Fruit fly (Drosophila melanogaster): ENCODE measurements around the gene eIF1A.

The eIF1A gene

DNA sequence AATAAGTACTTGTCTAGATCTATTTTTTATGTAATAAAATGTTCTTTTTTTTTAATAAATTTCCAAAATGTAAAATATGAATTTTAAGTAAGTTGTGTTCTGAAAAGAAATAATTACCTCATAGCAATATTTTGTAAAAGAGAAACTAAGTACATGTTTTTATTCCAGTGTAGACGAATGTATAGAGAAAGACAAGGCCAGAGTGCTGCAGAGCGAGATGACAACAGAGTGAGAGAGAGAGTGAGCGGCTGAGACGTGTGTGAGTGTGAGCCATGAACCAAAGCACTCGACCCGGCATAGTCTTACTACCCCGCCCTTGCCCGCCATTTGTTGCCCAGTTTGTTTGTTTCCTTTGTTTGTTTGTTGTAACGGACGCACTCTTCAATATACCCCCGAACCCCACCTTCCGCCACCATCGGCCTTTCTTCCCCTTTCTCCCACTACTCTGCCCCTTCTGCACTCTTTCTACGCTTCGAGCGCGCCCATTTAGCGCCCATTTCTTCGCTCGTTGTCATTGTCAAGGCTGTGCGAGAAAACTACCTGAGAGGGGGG is 37.0 kb downstream of the eIF1A start (continued):
- TF ChIP-seq rib (GFP tag; IDR thresholded peaks at IDR 0.05) (peak; percentile 88), Sin3A (optimal IDR thresholded peaks at IDR 0.05) (no peak), CG12219 (GFP tag; optimal IDR thresholded peaks at IDR 0.05) (peak; percentile 43), dati (GFP tag; IDR thresholded peaks at IDR 0.05) (0 out of 2 replicates have a peak, but pooled peaks have one; percentile 36), CG9609 (GFP tag; optimal IDR thresholded peaks at IDR 0.05) (peak; percentile 27), sr (GFP tag; IDR thresholded peaks at IDR 0.05) (peak; percentile 30; the same call in 1 of the 3 replicates), bab2 (GFP tag; optimal IDR thresholded peaks at IDR 0.05) (peak; percentile 33), row (GFP tag; IDR thresholded peaks at IDR 0.05) (peak; percentile 57; the same call in 2 of the 3 replicates), CG10274 (GFP tag; optimal IDR thresholded peaks at IDR 0.05) (peak; percentile 11), CG11504 (tag; optimal IDR thresholded peaks at IDR 0.05) (peak; percentile 77), vvl (GFP tag; IDR thresholded peaks at IDR 0.05) (peak; percentile 81), chinmo (GFP tag; IDR thresholded peaks at IDR 0.05; ENCODE audit: partially characterized antibody) (peak; percentile 78; the same call in 2 of the 4 replicates), Dref (GFP tag; IDR thresholded peaks at IDR 0.05) (no peak), zfh1 (GFP tag; IDR thresholded peaks at IDR 0.05) (peak; percentile 80), jing (GFP tag; optimal IDR thresholded peaks at IDR 0.05) (no peak), CG14710 (tag; optimal IDR thresholded peaks at IDR 0.05) (peak; percentile 62), Bteb2 (GFP tag; optimal IDR thresholded peaks at IDR 0.05) (no peak), CG1792 (GFP tag; optimal IDR thresholded peaks at IDR 0.05) (peak; percentile 50), Eip74EF (GFP tag; optimal IDR thresholded peaks at IDR 0.05) (peak in 1 of 2 experiments; percentile 74), CrebB (tag; optimal IDR thresholded peaks at IDR 0.05) (peak; percentile 72), psq (GFP tag; optimal IDR thresholded peaks at IDR 0.05) (peak; percentile 87), ab (GFP tag; optimal IDR thresholded peaks at IDR 0.05) (peak; percentile 25), crc (GFP tag; optimal IDR thresholded peaks at IDR 0.05) (peak; percentile 9), Abd-B (GFP tag; optimal IDR thresholded peaks at IDR 0.05) (peak; percentile 10), Stat92E (GFP tag; optimal IDR thresholded peaks at IDR 0.05) (no peak), Trl (optimal IDR thresholded peaks at IDR 0.05) (peak; percentile 69 to 70), Trl (GFP tag; optimal IDR thresholded peaks at IDR 0.05) (peak; percentile 61), trh (GFP tag; optimal IDR thresholded peaks at IDR 0.05) (peak; percentile 28), slbo (GFP tag; IDR thresholded peaks at IDR 0.05) (peak; percentile 50), CG34224 (GFP tag; IDR thresholded peaks at IDR 0.05; ENCODE audit: partially characterized antibody) (no peak), Blimp-1 (GFP tag; optimal IDR thresholded peaks at IDR 0.05) (peak; percentile 67), her (GFP tag; optimal IDR thresholded peaks at IDR 0.05) (peak; percentile 47), Awh (GFP tag; IDR thresholded peaks at IDR 0.05) (no peak), D (optimal IDR thresholded peaks at IDR 0.05) (no peak), D (GFP tag; optimal IDR thresholded peaks at IDR 0.05) (peak; percentile 81), CG13894 (tag; optimal IDR thresholded peaks at IDR 0.05) (peak; percentile 50), CG31441 (GFP tag; IDR thresholded peaks at IDR 0.05) (peak; percentile 83), gro (GFP tag; optimal IDR thresholded peaks at IDR 0.05) (no peak), CG17802 (tag; optimal IDR thresholded peaks at IDR 0.05) (peak; percentile 54), Dek (tag; optimal IDR thresholded peaks at IDR 0.05) (peak; percentile 27), maf-S (GFP tag; optimal IDR thresholded peaks at IDR 0.05) (peak; percentile 12), E2f2 (GFP tag; IDR thresholded peaks at IDR 0.05) (peak; percentile 36; the same call in 1 of the 2 replicates), CG12659 (GFP tag; optimal IDR thresholded peaks at IDR 0.05) (peak; percentile 49), ewg (GFP tag; optimal IDR thresholded peaks at IDR 0.05) (peak; percentile 64), CG2712 (tag; optimal IDR thresholded peaks at IDR 0.05) (peak; percentile 70), CG3407 (GFP tag; optimal IDR thresholded peaks at IDR 0.05) (peak; percentile 86), corto (GFP tag; optimal IDR thresholded peaks at IDR 0.05) (no peak), Side (GFP tag; optimal IDR thresholded peaks at IDR 0.05) (peak; percentile 70), Meics (GFP tag; optimal IDR thresholded peaks at IDR 0.05) (peak; percentile 78), CG10209 (GFP tag; optimal IDR thresholded peaks at IDR 0.05) (peak; percentile 48)
